Worm (Caenorhabditis elegans): ENCODE data around the gene cnx-1.

The cnx-1 gene

ce11 chrIII:9807560-9808046, 9.3 kb downstream of the cnx-1 start:
- TF ChIP-seq sptf-1 (tag; optimal IDR thresholded peaks at IDR 0.05) (no peak), snu-23 (GFP tag; optimal IDR thresholded peaks at IDR 0.05) (peak; percentile 58), nhr-90 (tag; optimal IDR thresholded peaks at IDR 0.05; ENCODE audit: poor library complexity) (peak; percentile 43), elt-3 (tag; optimal IDR thresholded peaks at IDR 0.05) (peak in 2 of 6 experiments; percentile 36 to 75), skn-1 (tag; optimal IDR thresholded peaks at IDR 0.05) (peak; percentile 26), ama-1 (optimal IDR thresholded peaks at IDR 0.05) (peak; percentile 58), nhr-71 (tag; optimal IDR thresholded peaks at IDR 0.05) (peak; percentile 71), mep-1 (tag; optimal IDR thresholded peaks at IDR 0.05) (peak; percentile 32), jun-1 (tag; optimal IDR thresholded peaks at IDR 0.05) (peak; percentile 4), pqm-1 (tag; optimal IDR thresholded peaks at IDR 0.05) (no peak), efl-1 (optimal IDR thresholded peaks at IDR 0.05) (no peak), efl-1 (GFP tag; optimal IDR thresholded peaks at IDR 0.05 in 1 of 2) (peak in 1 of 2 experiments; percentile 91), lir-3 (tag; optimal IDR thresholded peaks at IDR 0.05; ENCODE audit: poor library complexity) (peak; percentile 28), vab-15 (tag; optimal IDR thresholded peaks at IDR 0.05) (peak; percentile 58), C16A3.4 (tag; optimal IDR thresholded peaks at IDR 0.05) (no peak), hpl-2 (GFP tag; optimal IDR thresholded peaks at IDR 0.05) (no peak), lin-14 (GFP tag; optimal IDR thresholded peaks at IDR 0.05) (peak; percentile 28), ztf-4 (tag; optimal IDR thresholded peaks at IDR 0.05) (peak; percentile 64), nhr-12 (tag; optimal IDR thresholded peaks at IDR 0.05) (no peak), rnt-1 (tag; optimal IDR thresholded peaks at IDR 0.05) (peak; percentile 21), sox-4 (tag; optimal IDR thresholded peaks at IDR 0.05) (no peak), lin-35 (GFP tag; optimal IDR thresholded peaks at IDR 0.05) (peak in 1 of 2 experiments; percentile 74), nhr-19 (GFP tag; conservative IDR thresholded peaks at IDR 0.05) (peak; percentile 42), blmp-1 (tag; optimal IDR thresholded peaks at IDR 0.05) (peak; percentile 67), nhr-85 (tag) (peak; percentile 83), mdl-1 (tag; optimal IDR thresholded peaks at IDR 0.05) (peak in 1 of 2 experiments; percentile 66), nhr-20 (tag; optimal IDR thresholded peaks at IDR 0.05) (peak; percentile 65), elt-2 (tag; optimal IDR thresholded peaks at IDR 0.05) (peak; percentile 59), lsy-2 (tag; optimal IDR thresholded peaks at IDR 0.05) (peak in 1 of 2 experiments; percentile 39), nhr-84 (tag; optimal IDR thresholded peaks at IDR 0.05) (no peak), nhr-47 (tag; optimal IDR thresholded peaks at IDR 0.05) (peak; percentile 34)

DNA sequence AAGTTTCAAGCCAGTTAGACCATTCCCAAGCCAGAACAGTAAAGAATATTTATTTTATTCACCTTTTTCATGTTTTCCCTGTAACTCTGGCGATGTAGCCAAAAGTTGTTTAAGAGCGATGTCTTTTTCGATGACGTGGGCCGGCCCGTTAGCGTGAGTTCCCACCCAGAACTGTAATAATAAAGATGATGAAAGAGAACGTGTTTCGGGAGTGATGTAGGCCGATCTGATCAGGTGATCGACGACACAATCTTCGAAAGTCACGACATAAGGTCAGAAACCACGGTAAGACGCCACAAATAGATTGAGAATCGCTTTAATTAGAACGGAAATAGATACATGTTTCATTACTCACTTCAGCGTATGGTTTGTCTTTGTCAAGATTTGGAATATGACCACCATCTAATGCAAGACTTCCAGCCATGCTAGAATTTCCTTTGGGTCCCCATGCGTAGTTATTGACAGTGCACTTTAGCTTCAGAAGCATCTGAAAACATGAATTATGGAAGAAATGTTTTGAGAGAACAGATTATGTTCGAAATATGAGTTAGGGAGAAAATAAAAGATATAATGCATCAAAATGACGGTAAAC, 9.9 kb downstream of the cnx-1 start, which contains the start of gene ZK632.4:
TSS of gene ZK632.4 (minus strand) at position 487 of the 592 bp plus-strand sequence.
- peak in 1 of 6 experiments; percentile 26 for TF ChIP-seq elt-3 (tag; optimal IDR thresholded peaks at IDR 0.05)
- no peak for TF ChIP-seq fkh-10 (GFP tag; optimal IDR thresholded peaks at IDR 0.05)
- peak; percentile 37 for TF ChIP-seq unc-130 (tag; optimal IDR thresholded peaks at IDR 0.05)
- peak; percentile 37 for TF ChIP-seq nhr-85 (tag)
- TF ChIP-seq grh-1 (GFP tag; IDR thresholded peaks at IDR 0.05) = 0 out of 2 replicates have a peak, but pooled peaks have one; percentile 35

- no peak for TF ChIP-seq fkh-8 (tag; optimal IDR thresholded peaks at IDR 0.05)
- TF ChIP-seq lin-39 (tag; optimal IDR thresholded peaks at IDR 0.05) = no peak
- peak; percentile 63 for TF ChIP-seq nhr-85 (tag)
- TF ChIP-seq lin-13 (GFP tag; optimal IDR thresholded peaks at IDR 0.05) = no peak
- no peak for TF ChIP-seq aha-1 (tag; optimal IDR thresholded peaks at IDR 0.05)
- TF ChIP-seq ztf-11 (tag; optimal IDR thresholded peaks at IDR 0.05) = no peak
- no peak for TF ChIP-seq ceh-63 (GFP tag; optimal IDR thresholded peaks at IDR 0.05)
- TF ChIP-seq tlp-1 (tag; optimal IDR thresholded peaks at IDR 0.05) = no peak
- no peak for TF ChIP-seq xbp-1 (tag; optimal IDR thresholded peaks at IDR 0.05)
- TF ChIP-seq C04F5.9 (tag; optimal IDR thresholded peaks at IDR 0.05) = no peak
- no peak for TF ChIP-seq unc-98 (GFP tag; IDR thresholded peaks at IDR 0.05)
- peak in 1 of 2 experiments; percentile 7 for TF ChIP-seq lsy-2 (tag; optimal IDR thresholded peaks at IDR 0.05)
- no peak for TF ChIP-seq mab-9 (GFP tag; IDR thresholded peaks at IDR 0.05)
- no peak for TF ChIP-seq ceh-8 (GFP tag; optimal IDR thresholded peaks at IDR 0.05)
- TF ChIP-seq ets-5 (GFP tag; IDR thresholded peaks at IDR 0.05) = no peak
- TF ChIP-seq tbx-2 (tag; optimal IDR thresholded peaks at IDR 0.05) = no peak
- TF ChIP-seq lin-14 (GFP tag; optimal IDR thresholded peaks at IDR 0.05) = no peak
- TF ChIP-seq lir-3 (tag; optimal IDR thresholded peaks at IDR 0.05; ENCODE audit: poor library complexity) = peak; percentile 18
- no peak for TF ChIP-seq nhr-237 (tag; optimal IDR thresholded peaks at IDR 0.05)
- no peak for TF ChIP-seq C16A3.4 (tag; optimal IDR thresholded peaks at IDR 0.05)
- no peak for TF ChIP-seq nhr-76 (tag; optimal IDR thresholded peaks at IDR 0.05)
These were observed 11.8 kb downstream of the cnx-1 start, which contains the start of gene riok-3 for ce11 chrIII:9804997-9805610. Gene riok-3, minus strand, starts transcription at chrIII:9805011.

Measured in whole organism, L1 larva.